Worm (Caenorhabditis elegans) whole organism, L1 larva: ENCODE results near the gene ctsa-1.1.

Source experiments
- C34B4.2 ChIP-seq: sonication (generic microtip); optimal IDR thresholded peaks from 2 replicates; lab custom pipeline; 2017; ENCODE audit warnings: mild to moderate bottlenecking, missing genetic modification characterization, missing compliant biosample characterization
- F16B12.6 ChIP-seq: fragments of 150-350 bp; optimal IDR thresholded peaks from 2 replicates; lab custom pipeline; 2014; ENCODE audit warnings: missing biosample characterization, missing genetic modification characterization
- aha-1 ChIP-seq: fragments of 150-350 bp; optimal IDR thresholded peaks from 2 replicates; lab custom pipeline; 2014; ENCODE audit warnings: missing biosample characterization, missing genetic modification characterization
- alr-1 ChIP-seq: fragments of 200-800 bp; sonication (Bioruptor generic); optimal IDR thresholded peaks from 2 replicates; lab custom pipeline; 2018; ENCODE audit warnings: borderline replicate concordance, mild to moderate bottlenecking, missing genetic modification characterization, missing compliant biosample characterization
- aly-2 ChIP-seq: fragments of 150-350 bp; optimal IDR thresholded peaks from 2 replicates; lab custom pipeline; 2014; ENCODE audit warnings: missing biosample characterization, missing genetic modification characterization
- blmp-1 ChIP-seq: fragments of 150-350 bp; optimal IDR thresholded peaks from 2 replicates; lab custom pipeline; 2014; ENCODE audit warnings: missing biosample characterization, missing genetic modification characterization
- ceh-63 ChIP-seq: fragments of 200-800 bp; sonication (Bioruptor generic); optimal IDR thresholded peaks from 2 replicates; lab custom pipeline; 2018; ENCODE audit warnings: mild to moderate bottlenecking, missing genetic modification characterization, missing compliant biosample characterization
- ceh-8 ChIP-seq: fragments of 200-800 bp; sonication (Bioruptor generic); optimal IDR thresholded peaks from 2 replicates; lab custom pipeline; 2018; ENCODE audit warnings: mild to moderate bottlenecking, missing genetic modification characterization, moderate library complexity, missing compliant biosample characterization
- ceh-82 ChIP-seq, 3 experiments: fragments of 150-350 bp in 1 of 3; sonication (generic microtip) in 2 of 3; optimal IDR thresholded peaks; 2 replicates each; lab custom pipeline; 2014 to 2017; ENCODE audit warnings: missing biosample characterization in 3 of 3, missing genetic modification characterization in 3 of 3
- ceh-88 ChIP-seq: fragments of 200-800 bp; sonication (Bioruptor generic); IDR thresholded peaks from 2 replicates; pipeline ENCODE4 v1.3.6; 2022; ENCODE audit warnings: missing genetic modification characterization, missing compliant biosample characterization
- dpl-1 ChIP-seq, 3 experiments: fragments of 150-350 bp in 2 of 3; sonication (generic microtip) in 1 of 3; optimal IDR thresholded peaks; 2 replicates each; lab custom pipeline; 2014 to 2017; ENCODE audit warnings: missing biosample characterization in 3 of 3, missing genetic modification characterization in 3 of 3, missing genetic modification reagents in 3 of 3
- dsc-1 ChIP-seq: sonication (generic microtip); optimal IDR thresholded peaks from 2 replicates; lab custom pipeline; 2016; ENCODE audit warnings: mild to moderate bottlenecking, missing genetic modification characterization, missing compliant biosample characterization
- efl-1 ChIP-seq, 4 experiments: fragments of 150-350 bp; optimal IDR thresholded peaks in 3 of 4; peaks in 1 of 4; 1 replicate in 1 of 4; 2 replicates in 3 of 4; lab custom pipeline; 2014; ENCODE audit warnings: missing biosample characterization in 2 of 4, missing genetic modification characterization in 2 of 4, missing genetic modification reagents in 2 of 4
- egl-13 ChIP-seq: sonication (generic microtip); optimal IDR thresholded peaks from 2 replicates; lab custom pipeline; 2016; ENCODE audit warnings: missing genotype, missing genetic modification reagents, missing genetic modification characterization, missing compliant biosample characterization
- elt-2 ChIP-seq: sonication (generic microtip); optimal IDR thresholded peaks from 2 replicates; lab custom pipeline; 2016; ENCODE audit warnings: missing genetic modification characterization, mild to moderate bottlenecking, inconsistent platforms, missing compliant biosample characterization, missing genetic modification reagents
- elt-3 ChIP-seq, 6 experiments: fragments of 150-350 bp in 1 of 6; sonication (generic microtip); optimal IDR thresholded peaks; 2 replicates each; lab custom pipeline; 2017 to 2018; ENCODE audit warnings: missing biosample characterization in 6 of 6, missing genetic modification characterization in 6 of 6, inconsistent platforms in 1 of 6
- ets-5 ChIP-seq: fragments of 200-800 bp; sonication (Bioruptor generic); IDR thresholded peaks from 2 replicates; pipeline ENCODE4 v1.3.6; 2022; ENCODE audit warnings: missing genetic modification characterization, missing compliant biosample characterization
- fkh-4 ChIP-seq: sonication (generic microtip); optimal IDR thresholded peaks from 2 replicates; lab custom pipeline; 2016; ENCODE audit warnings: missing compliant biosample characterization, missing genetic modification characterization, borderline replicate concordance
- fkh-8 ChIP-seq: sonication (generic microtip); optimal IDR thresholded peaks from 2 replicates; lab custom pipeline; 2016; ENCODE audit warnings: mild to moderate bottlenecking, missing genetic modification characterization, missing compliant biosample characterization
- fos-1 ChIP-seq: fragments of 150-350 bp; optimal IDR thresholded peaks from 2 replicates; lab custom pipeline; 2014; ENCODE audit warnings: missing biosample characterization, missing genetic modification characterization
- irx-1 ChIP-seq: sonication (generic microtip); optimal IDR thresholded peaks from 2 replicates; lab custom pipeline; 2016; ENCODE audit warnings: missing genetic modification characterization, missing compliant biosample characterization
- isw-1 ChIP-seq: fragments of 200-800 bp; sonication (Bioruptor generic); IDR thresholded peaks from 2 replicates; pipeline ENCODE4 v1.3.6; 2022; ENCODE audit warnings: missing genetic modification characterization, missing compliant biosample characterization
- lin-13 ChIP-seq: fragments of 150-350 bp; optimal IDR thresholded peaks from 2 replicates; lab custom pipeline; 2014; ENCODE audit warnings: missing biosample characterization, missing genetic modification reagents, missing genetic modification characterization
- lin-14 ChIP-seq: fragments of 200-800 bp; sonication (Bioruptor generic); optimal IDR thresholded peaks from 2 replicates; lab custom pipeline; 2018; ENCODE audit warnings: mild to moderate bottlenecking, missing genetic modification characterization, moderate library complexity, missing compliant biosample characterization
- lin-35 ChIP-seq, 2 experiments: fragments of 150-350 bp; optimal IDR thresholded peaks; 2 replicates each; lab custom pipeline; 2014; ENCODE audit warnings: missing biosample characterization in 2 of 2, missing genetic modification characterization in 2 of 2, missing genetic modification reagents in 2 of 2
- lsy-2 ChIP-seq, 2 experiments: fragments of 150-350 bp; optimal IDR thresholded peaks; 2 replicates each; lab custom pipeline; 2014; ENCODE audit warnings: missing biosample characterization in 2 of 2, missing genetic modification characterization in 2 of 2
- mdl-1 ChIP-seq, 2 experiments: fragments of 150-350 bp; optimal IDR thresholded peaks; 2 replicates each; lab custom pipeline; 2014 to 2017; ENCODE audit warnings: missing biosample characterization in 2 of 2, missing genetic modification characterization in 2 of 2, inconsistent platforms in 1 of 2
- nhr-11 ChIP-seq: fragments of 150-350 bp; optimal IDR thresholded peaks from 2 replicates; lab custom pipeline; 2014; ENCODE audit warnings: missing biosample characterization, missing genetic modification characterization
- nhr-19 ChIP-seq: fragments of 200-800 bp; sonication (Bioruptor generic); conservative IDR thresholded peaks from 2 replicates; pipeline ENCODE4 v1.3.6; 2022; ENCODE audit warnings: missing genetic modification characterization, missing compliant biosample characterization
- nhr-237 ChIP-seq: fragments of 150-350 bp; optimal IDR thresholded peaks from 2 replicates; lab custom pipeline; 2014; ENCODE audit warnings: missing biosample characterization, missing genetic modification characterization
- nhr-71 ChIP-seq: sonication (generic microtip); optimal IDR thresholded peaks from 2 replicates; lab custom pipeline; 2016; ENCODE audit warnings: mild to moderate bottlenecking, missing genetic modification characterization, moderate library complexity, missing compliant biosample characterization
- nhr-76 ChIP-seq: sonication (generic microtip); optimal IDR thresholded peaks from 2 replicates; lab custom pipeline; 2017; ENCODE audit warnings: missing biosample characterization, missing genetic modification characterization
- nhr-85 ChIP-seq: sonication (generic microtip); peaks from one replicate; lab custom pipeline; 2016; ENCODE audit warnings: missing genetic modification characterization, inconsistent platforms, missing compliant biosample characterization
- nhr-90 ChIP-seq: sonication (generic microtip); optimal IDR thresholded peaks from 2 replicates; lab custom pipeline; 2016; ENCODE audit warnings: mild to moderate bottlenecking, missing genetic modification characterization, missing compliant biosample characterization; ENCODE audit not compliant: poor library complexity
- pag-3 ChIP-seq: sonication (generic microtip); optimal IDR thresholded peaks from 2 replicates; lab custom pipeline; 2017; ENCODE audit warnings: missing genetic modification characterization, mild to moderate bottlenecking, missing compliant biosample characterization, antibody characterized with exemption, borderline replicate concordance; ENCODE audit not compliant: insufficient read depth
- pqm-1 ChIP-seq: sonication (generic microtip); optimal IDR thresholded peaks from 3 replicates; lab custom pipeline; 2017; ENCODE audit warnings: missing biosample characterization, missing genetic modification characterization
- rnt-1 ChIP-seq: sonication (generic microtip); optimal IDR thresholded peaks from 2 replicates; lab custom pipeline; 2016; ENCODE audit warnings: mild to moderate bottlenecking, missing genetic modification characterization, moderate library complexity, missing compliant biosample characterization
- skn-1 ChIP-seq: fragments of 150-350 bp; optimal IDR thresholded peaks from 2 replicates; lab custom pipeline; 2014; ENCODE audit warnings: missing biosample characterization, missing genetic modification characterization
- snu-23 ChIP-seq: sonication (generic microtip); optimal IDR thresholded peaks from 2 replicates; lab custom pipeline; 2016; ENCODE audit warnings: missing genetic modification characterization, missing compliant biosample characterization
- tbx-2 ChIP-seq: sonication (generic microtip); optimal IDR thresholded peaks from 2 replicates; lab custom pipeline; 2016; ENCODE audit warnings: missing genetic modification characterization, missing compliant biosample characterization
- tlp-1 ChIP-seq: fragments of 150-350 bp; optimal IDR thresholded peaks from 2 replicates; lab custom pipeline; 2014; ENCODE audit warnings: missing biosample characterization, missing genetic modification characterization
- unc-98 ChIP-seq: fragments of 200-800 bp; sonication (Bioruptor generic); IDR thresholded peaks from 2 replicates; pipeline ENCODE4 v1.3.6; 2022; ENCODE audit warnings: missing genetic modification characterization, missing compliant biosample characterization
- vab-15 ChIP-seq: sonication (generic microtip); optimal IDR thresholded peaks from 2 replicates; lab custom pipeline; 2017; ENCODE audit warnings: missing genotype, mild to moderate bottlenecking, missing genetic modification characterization, missing compliant biosample characterization
- ztf-11 ChIP-seq, 2 experiments: sonication (generic microtip); optimal IDR thresholded peaks; 2 replicates each; lab custom pipeline; 2016 to 2017; ENCODE audit warnings: missing genetic modification characterization in 2 of 2, missing biosample characterization in 1 of 2, missing compliant biosample characterization in 1 of 2

ctsa-1.1 gene

ce11 chrII:4737348-4737747 is at the start of gene ctsa-1.1:
Gene ctsa-1.1, plus strand, starts transcription at chrII:4737648.
- TF ChIP-seq aly-2 (tag; lab: Kevin White, UChicago) (no peak), rnt-1 (peak; percentile 8), pqm-1 (tag; lab: Kevin White, UChicago) (no peak), egl-13 (tag; lab: Kevin White, UChicago) (no peak), elt-3 (tag; optimal IDR thresholded peaks at IDR 0.05; lab: Kevin White, UChicago) (no peak), C34B4.2 (tag; lab: Kevin White, UChicago) (no peak)

DNA sequence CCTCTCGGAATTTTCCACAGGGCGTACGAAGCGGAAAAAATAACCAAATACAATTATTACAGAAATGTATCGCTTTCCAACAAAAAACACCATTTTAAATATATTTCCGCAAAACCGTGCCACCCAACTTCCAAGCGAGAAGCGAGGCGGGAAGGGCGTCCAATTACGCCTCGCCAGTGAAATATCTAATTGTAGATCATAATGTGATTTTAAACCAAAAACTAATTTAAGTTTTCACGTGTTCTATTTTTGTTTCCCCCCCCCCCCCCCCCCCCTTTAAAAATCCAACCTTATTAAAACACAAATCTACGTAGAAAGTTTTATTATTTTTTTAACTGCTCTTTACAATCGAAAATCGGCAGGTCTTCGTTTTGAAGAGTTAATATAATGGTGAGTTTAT is 48.0 kb upstream of the ctsa-1.1 start, which contains the start of gene F10G7.12:
Gene F10G7.12 (plus strand): TSS at position 301 of the 400 bp plus-strand sequence.
- TF ChIP-seq F16B12.6 (tag; lab: Kevin White, UChicago) (no peak), C34B4.2 (tag; lab: Kevin White, UChicago) (no peak), nhr-19 (GFP tag; lab: Robert Waterston, UW) (no peak), fkh-8 (tag; lab: Kevin White, UChicago) (no peak), irx-1 (no peak), pqm-1 (tag; lab: Kevin White, UChicago) (no peak), skn-1 (tag; lab: Kevin White, UChicago) (no peak), isw-1 (GFP tag; lab: Robert Waterston, UW) (no peak), nhr-71 (tag; lab: Kevin White, UChicago) (no peak)

DNA sequence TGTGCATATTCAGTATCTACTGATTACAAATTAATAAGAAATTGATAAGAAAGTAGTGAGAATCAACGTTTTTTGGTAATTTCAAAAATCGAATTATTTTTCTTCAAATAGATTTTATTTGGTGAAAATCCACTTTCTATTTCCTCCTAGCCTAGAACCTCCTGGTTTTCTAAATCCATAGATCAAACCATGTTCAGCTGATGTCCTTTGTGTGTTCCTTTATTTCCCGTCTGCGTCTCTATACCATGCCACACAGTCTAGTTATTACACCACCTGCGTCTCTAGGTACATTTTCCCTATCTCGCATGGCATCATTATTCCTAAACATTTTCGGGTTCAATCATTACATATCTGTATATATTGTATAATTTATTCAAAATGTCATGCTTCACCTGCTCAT is 44.3 kb upstream of the ctsa-1.1 start, which contains the start of gene F10G7.5:
Gene F10G7.5 (plus strand): TSS at position 286 of the 400 bp plus-strand sequence.
- TF ChIP-seq fos-1 (tag; lab: Kevin White, UChicago) (no peak), blmp-1 (tag; lab: Kevin White, UChicago) (peak; percentile 55), ztf-11 (tag; optimal IDR thresholded peaks at IDR 0.05; lab: Kevin White, UChicago) (no peak), lin-35 (GFP tag; optimal IDR thresholded peaks at IDR 0.05; lab: Kevin White, UChicago) (peak in 1 of 2 experiments; percentile 32), mdl-1 (tag; optimal IDR thresholded peaks at IDR 0.05; lab: Kevin White, UChicago) (no peak), snu-23 (GFP tag; lab: Kevin White, UChicago) (peak; percentile 23), ceh-8 (GFP tag; lab: Kevin White, UChicago) (no peak), ceh-88 (GFP tag; lab: Robert Waterston, UW) (no peak), lin-14 (GFP tag; lab: Kevin White, UChicago) (peak; percentile 67), ceh-63 (GFP tag; lab: Kevin White, UChicago) (no peak), tlp-1 (no peak), rnt-1 (no peak), nhr-11 (tag; lab: Kevin White, UChicago) (no peak), unc-98 (GFP tag; lab: Robert Waterston, UW) (no peak), fkh-4 (tag; lab: Kevin White, UChicago) (no peak), pag-3 (tag; lab: Kevin White, UChicago) (no peak), efl-1 (optimal IDR thresholded peaks at IDR 0.05; lab: Kevin White, UChicago) (peak; percentile 33 to 68), efl-1 (GFP tag; optimal IDR thresholded peaks at IDR 0.05 in 1 of 2; lab: Kevin White, UChicago) (peak; percentile 17 to 92), nhr-237 (tag; lab: Kevin White, UChicago) (no peak), ets-5 (no peak), nhr-90 (no peak), ceh-82 (tag; optimal IDR thresholded peaks at IDR 0.05; lab: Kevin White, UChicago) (no peak), elt-2 (peak; percentile 64), fkh-8 (tag; lab: Kevin White, UChicago) (no peak), alr-1 (no peak), nhr-71 (tag; lab: Kevin White, UChicago) (peak; percentile 9), tbx-2 (tag; lab: Kevin White, UChicago) (no peak), dpl-1 (GFP tag; optimal IDR thresholded peaks at IDR 0.05; lab: Kevin White, UChicago) (peak in 2 of 3 experiments; percentile 11 to 34), pqm-1 (tag; lab: Kevin White, UChicago) (no peak), egl-13 (tag; lab: Kevin White, UChicago) (no peak), lsy-2 (tag; optimal IDR thresholded peaks at IDR 0.05; lab: Kevin White, UChicago) (peak; percentile 31 to 52), F16B12.6 (tag; lab: Kevin White, UChicago) (no peak), nhr-76 (tag; lab: Kevin White, UChicago) (no peak), aha-1 (tag; lab: Kevin White, UChicago) (no peak), nhr-85 (tag; lab: Kevin White, UChicago) (peak; percentile 42), lin-13 (no peak), vab-15 (no peak), dsc-1 (tag; lab: Kevin White, UChicago) (no peak)
